Fruit fly (Drosophila melanogaster): ENCODE measurements around the gene CG43120.

DNA sequence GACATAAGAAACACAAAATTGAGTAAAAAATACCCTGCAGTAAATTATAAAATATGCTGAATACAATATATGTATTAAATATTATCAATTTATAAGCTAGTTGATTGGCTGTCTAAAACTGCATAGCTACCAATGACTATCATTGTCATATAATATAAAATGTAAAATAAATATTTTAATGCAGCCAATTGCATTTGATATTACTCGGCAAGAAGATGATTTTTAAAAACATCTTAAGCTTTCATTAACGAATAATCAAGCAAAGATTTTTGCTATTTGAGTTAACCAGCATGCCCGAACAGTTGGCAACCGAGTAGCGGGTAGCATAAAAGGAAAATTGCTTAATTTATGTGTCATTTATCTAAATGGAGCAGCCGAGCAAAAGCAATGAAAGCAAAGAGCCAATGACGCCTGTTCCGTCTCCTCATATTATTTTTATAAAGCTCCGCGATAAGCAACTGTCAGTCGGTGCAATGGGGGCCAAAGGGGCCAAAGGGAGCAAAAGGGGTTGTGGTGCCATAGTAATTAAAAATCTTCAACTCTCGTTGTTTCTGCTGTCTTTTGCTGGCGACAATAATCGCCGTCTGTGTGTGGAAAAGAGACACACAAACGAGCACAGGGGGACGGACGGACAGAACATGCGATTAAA, 18.5 kb upstream of the CG43120 start:
- TF ChIP-seq Myc (optimal IDR thresholded peaks at IDR 0.05) (no peak), Hr78 (GFP tag; optimal IDR thresholded peaks at IDR 0.05) (no peak), sage (GFP tag; optimal IDR thresholded peaks at IDR 0.05) (no peak)
